Fruit fly (Drosophila melanogaster) whole organism, embryonic: Measurements from ENCODE around the gene CG6607.
A peak's percentile ranks its signal among the peaks of the same experiment; 100 is the strongest.

Experiments used
- Atf-2 ChIP-seq: fragments of 200-800 bp; sonication (Bioruptor generic); optimal IDR thresholded peaks from 2 replicates; lab custom pipeline; 2016; ENCODE audit warnings: missing biosample characterization, missing genetic modification characterization
- CG10209 ChIP-seq: fragments of 200-800 bp; sonication (Bioruptor generic); optimal IDR thresholded peaks from 3 replicates; lab custom pipeline; 2017; ENCODE audit warnings: missing biosample characterization, mild to moderate bottlenecking, missing genetic modification characterization, missing genetic modification reagents
- CG10321 ChIP-seq: fragments of 200-800 bp; sonication (Bioruptor generic); IDR thresholded peaks from 2 replicates; pipeline ENCODE4 v1.3.6; 2022; ENCODE audit warnings: missing biosample characterization, missing genetic modification characterization
- CG10543 ChIP-seq: fragments of 200-800 bp; sonication (Bioruptor generic); optimal IDR thresholded peaks from 3 replicates; lab custom pipeline; 2017; ENCODE audit warnings: missing biosample characterization, mild to moderate bottlenecking, missing genetic modification characterization, moderate library complexity
- CG10565 ChIP-seq: fragments of 200-800 bp; sonication (Bioruptor generic); optimal IDR thresholded peaks from 3 replicates; lab custom pipeline; 2016; ENCODE audit warnings: missing biosample characterization, mild to moderate bottlenecking, missing genetic modification characterization
- CG11398 ChIP-seq: fragments of 200-800 bp; sonication (Bioruptor generic); optimal IDR thresholded peaks from 2 replicates; lab custom pipeline; 2016; ENCODE audit warnings: missing biosample characterization, missing genetic modification characterization
- CG12155 ChIP-seq: fragments of 200-800 bp; sonication (Bioruptor generic); optimal IDR thresholded peaks from 3 replicates; lab custom pipeline; 2016; ENCODE audit warnings: missing biosample characterization, missing genetic modification characterization
- CG12219 ChIP-seq: fragments of 200-800 bp; sonication (Bioruptor generic); optimal IDR thresholded peaks from 3 replicates; lab custom pipeline; 2018; ENCODE audit warnings: missing biosample characterization, mild to moderate bottlenecking, missing genetic modification characterization
- CG12299 ChIP-seq: fragments of 200-800 bp; sonication (Bioruptor generic); optimal IDR thresholded peaks from 2 replicates; lab custom pipeline; 2018; ENCODE audit warnings: missing biosample characterization, mild to moderate bottlenecking, missing genetic modification characterization
- CG12769 ChIP-seq: fragments of 200-800 bp; sonication (Bioruptor generic); optimal IDR thresholded peaks from 2 replicates; lab custom pipeline; 2019; ENCODE audit warnings: missing biosample characterization, mild to moderate bottlenecking, missing genetic modification characterization, moderate library complexity
- CG15601 ChIP-seq: fragments of 200-800 bp; sonication (Bioruptor generic); optimal IDR thresholded peaks from 3 replicates; lab custom pipeline; 2019; ENCODE audit warnings: missing biosample characterization, mild to moderate bottlenecking, missing genetic modification characterization, moderate library complexity
- CG17186 ChIP-seq: fragments of 200-800 bp; sonication (Bioruptor generic); optimal IDR thresholded peaks from 3 replicates; lab custom pipeline; 2017; ENCODE audit warnings: missing biosample characterization, missing genetic modification reagents, missing genetic modification characterization
- CG2875 ChIP-seq: fragments of 200-800 bp; sonication (Bioruptor generic); optimal IDR thresholded peaks from 2 replicates; lab custom pipeline; 2017; ENCODE audit warnings: missing biosample characterization, mild to moderate bottlenecking, missing genetic modification characterization, missing genetic modification reagents
- CG4328 ChIP-seq: fragments of 200-800 bp; sonication (Bioruptor generic); optimal IDR thresholded peaks from 3 replicates; lab custom pipeline; 2017; ENCODE audit warnings: missing biosample characterization, missing genetic modification reagents, missing genetic modification characterization
- CG6254 ChIP-seq: fragments of 200-800 bp; sonication (Bioruptor generic); optimal IDR thresholded peaks from 3 replicates; lab custom pipeline; 2017; ENCODE audit warnings: mild to moderate bottlenecking, missing biosample characterization, missing genetic modification reagents, missing genetic modification characterization
- CG6854 ChIP-seq: fragments of 200-800 bp; sonication (Bioruptor generic); optimal IDR thresholded peaks from 3 replicates; lab custom pipeline; 2017; ENCODE audit warnings: missing biosample characterization, mild to moderate bottlenecking, missing genetic modification characterization
- CG7987 ChIP-seq: fragments of 200-800 bp; sonication (Bioruptor generic); optimal IDR thresholded peaks from 2 replicates; lab custom pipeline; 2018; ENCODE audit warnings: missing biosample characterization, mild to moderate bottlenecking, missing genetic modification characterization, moderate library complexity
- CG8089 ChIP-seq: fragments of 200-800 bp; sonication (Bioruptor generic); optimal IDR thresholded peaks from 3 replicates; lab custom pipeline; 2016; ENCODE audit warnings: missing biosample characterization, missing genetic modification characterization
- D19B ChIP-seq: fragments of 200-800 bp; sonication (Bioruptor generic); optimal IDR thresholded peaks from 2 replicates; lab custom pipeline; 2017; ENCODE audit warnings: missing biosample characterization, mild to moderate bottlenecking, missing genetic modification characterization
- Dfd ChIP-seq, 2 experiments: fragments of >200 bp; optimal IDR thresholded peaks; 2 replicates each; lab custom pipeline; 2017; ENCODE audit warnings: missing biosample characterization in 2 of 2, missing genetic modification characterization in 2 of 2
- Doc2 ChIP-seq: fragments of 200-800 bp; sonication (Bioruptor generic); IDR thresholded peaks from 2 replicates; pipeline ENCODE4 v1.3.6; 2022; ENCODE audit warnings: missing biosample characterization, missing genetic modification characterization
- Fer1 ChIP-seq: fragments of 200-800 bp; sonication (Bioruptor generic); optimal IDR thresholded peaks from 2 replicates; lab custom pipeline; 2017; ENCODE audit warnings: missing biosample characterization, mild to moderate bottlenecking, missing genetic modification characterization
- Hmr ChIP-seq: fragments of 200-800 bp; sonication (Bioruptor generic); optimal IDR thresholded peaks from 3 replicates; lab custom pipeline; 2017; ENCODE audit warnings: mild to moderate bottlenecking, missing biosample characterization, missing genetic modification reagents, missing genetic modification characterization
- Hr51 ChIP-seq, 2 experiments: fragments of 200-800 bp; sonication (Bioruptor generic); optimal IDR thresholded peaks; 2 replicates in 1 of 2; 3 replicates in 1 of 2; lab custom pipeline; 2016 to 2018; ENCODE audit warnings: missing biosample characterization in 2 of 2, missing genetic modification characterization in 2 of 2, mild to moderate bottlenecking in 1 of 2, moderate library complexity in 1 of 2
- Hsf ChIP-seq: fragments of 200-800 bp; sonication (Bioruptor generic); optimal IDR thresholded peaks from 3 replicates; lab custom pipeline; 2016; ENCODE audit warnings: missing biosample characterization, missing genetic modification characterization
- MTF-1 ChIP-seq: fragments of 200-800 bp; sonication (Bioruptor generic); optimal IDR thresholded peaks from 2 replicates; lab custom pipeline; 2018; ENCODE audit warnings: missing biosample characterization, mild to moderate bottlenecking, missing genetic modification characterization, borderline replicate concordance
- NFAT ChIP-seq: fragments of 200-800 bp; sonication (Bioruptor generic); IDR thresholded peaks from 2 replicates; pipeline ENCODE4 v1.3.6; 2022; ENCODE audit warnings: missing biosample characterization, missing genetic modification characterization
- Nf-YA ChIP-seq: fragments of 200-800 bp; sonication (Bioruptor generic); IDR thresholded peaks from 2 replicates; pipeline ENCODE4 v1.3.6; 2022; ENCODE audit warnings: missing biosample characterization, missing genetic modification characterization
- corto ChIP-seq: fragments of 200-800 bp; sonication (Bioruptor generic); optimal IDR thresholded peaks from 2 replicates; lab custom pipeline; 2016; ENCODE audit warnings: missing biosample characterization, mild to moderate bottlenecking, missing genetic modification characterization, moderate library complexity
- crol ChIP-seq: fragments of 200-800 bp; sonication (Bioruptor generic); IDR thresholded peaks from 2 replicates; pipeline ENCODE4 v1.3.6; 2022; ENCODE audit warnings: missing biosample characterization, missing genetic modification characterization
- crp ChIP-seq, 2 experiments: fragments of 200-800 bp; sonication (Bioruptor generic); optimal IDR thresholded peaks; 2 replicates in 1 of 2; 3 replicates in 1 of 2; lab custom pipeline; 2017; ENCODE audit warnings: missing biosample characterization in 2 of 2, missing genetic modification characterization in 2 of 2, mild to moderate bottlenecking in 1 of 2, moderate library complexity in 1 of 2
- dan ChIP-seq: fragments of 200-800 bp; sonication (Bioruptor generic); IDR thresholded peaks from 2 replicates; pipeline ENCODE4 v1.3.6; 2022; ENCODE audit warnings: missing biosample characterization, missing genetic modification characterization
- dati ChIP-seq: fragments of 200-800 bp; sonication (Bioruptor generic); IDR thresholded peaks from 2 replicates; pipeline ENCODE4 v1.3.6; 2022; ENCODE audit warnings: missing biosample characterization, missing genetic modification characterization
- emc ChIP-seq: fragments of 200-800 bp; sonication (Bioruptor generic); optimal IDR thresholded peaks from 2 replicates; lab custom pipeline; 2016; ENCODE audit warnings: missing biosample characterization, missing genetic modification characterization
- exex ChIP-seq: fragments of 200-800 bp; sonication (Bioruptor generic); optimal IDR thresholded peaks from 4 replicates; lab custom pipeline; 2018; ENCODE audit warnings: missing biosample characterization, mild to moderate bottlenecking, missing genetic modification characterization, moderate library complexity
- gce ChIP-seq: fragments of 200-800 bp; sonication (Bioruptor generic); IDR thresholded peaks from 3 replicates; pipeline ENCODE4 v1.3.6; 2022; ENCODE audit warnings: missing biosample characterization, missing genetic modification characterization
- hb ChIP-seq: fragments of 200-800 bp; sonication (Bioruptor generic); IDR thresholded peaks from 3 replicates; pipeline ENCODE4 v1.3.6; 2022; ENCODE audit warnings: missing biosample characterization, missing genetic modification characterization; ENCODE audit not compliant: partially characterized antibody
- lmd ChIP-seq: fragments of 200-800 bp; sonication (Bioruptor generic); IDR thresholded peaks from 2 replicates; pipeline ENCODE4 v1.3.6; 2022; ENCODE audit warnings: missing biosample characterization, missing genetic modification characterization
- onecut ChIP-seq: fragments of 200-800 bp; sonication (Bioruptor generic); IDR thresholded peaks from 2 replicates; pipeline ENCODE4 v1.3.6; 2022; ENCODE audit warnings: missing biosample characterization, missing genetic modification characterization
- pzg ChIP-seq: fragments of 200-800 bp; sonication (Bioruptor generic); optimal IDR thresholded peaks from 3 replicates; lab custom pipeline; 2018; ENCODE audit warnings: missing biosample characterization, mild to moderate bottlenecking, missing genetic modification characterization, moderate library complexity
- so ChIP-seq: fragments of 200-800 bp; sonication (Bioruptor generic); IDR thresholded peaks from 3 replicates; pipeline ENCODE4 v1.3.6; 2022; ENCODE audit warnings: missing biosample characterization, missing genetic modification characterization
- sob ChIP-seq: fragments of 200-800 bp; sonication (Bioruptor generic); IDR thresholded peaks from 2 replicates; pipeline ENCODE4 v1.3.6; 2022; ENCODE audit warnings: missing biosample characterization, missing genetic modification characterization
- stc ChIP-seq: fragments of 200-800 bp; sonication (Bioruptor generic); IDR thresholded peaks from 2 replicates; pipeline ENCODE4 v1.3.6; 2022; ENCODE audit warnings: missing biosample characterization, missing genetic modification characterization
- tna ChIP-seq: fragments of 200-800 bp; sonication (Bioruptor generic); IDR thresholded peaks from 2 replicates; pipeline ENCODE4 v1.3.6; 2022; ENCODE audit warnings: missing biosample characterization, missing genetic modification characterization; ENCODE audit not compliant: partially characterized antibody
- toy ChIP-seq: fragments of 200-800 bp; sonication (Bioruptor generic); IDR thresholded peaks from 2 replicates; pipeline ENCODE4 v1.3.6; 2022; ENCODE audit warnings: missing biosample characterization, missing genetic modification characterization
- trem ChIP-seq: fragments of 200-800 bp; optimal IDR thresholded peaks from 3 replicates; lab custom pipeline; 2019; ENCODE audit warnings: missing biosample characterization, mild to moderate bottlenecking, missing genetic modification characterization, moderate library complexity
- trh ChIP-seq: fragments of 200-800 bp; sonication (Bioruptor generic); optimal IDR thresholded peaks from 2 replicates; lab custom pipeline; 2016; ENCODE audit warnings: missing biosample characterization, missing genetic modification characterization
- unc-4 ChIP-seq: fragments of 200-800 bp; sonication (Bioruptor generic); IDR thresholded peaks from 2 replicates; pipeline ENCODE4 v1.3.6; 2022; ENCODE audit warnings: missing biosample characterization, missing genetic modification characterization; ENCODE audit not compliant: partially characterized antibody
- vnd ChIP-seq: fragments of 200-800 bp; sonication (Bioruptor generic); IDR thresholded peaks from 3 replicates; pipeline ENCODE4 v1.3.6; 2022; ENCODE audit warnings: missing biosample characterization, missing genetic modification characterization; ENCODE audit not compliant: partially characterized antibody

Gene CG6607

DNA sequence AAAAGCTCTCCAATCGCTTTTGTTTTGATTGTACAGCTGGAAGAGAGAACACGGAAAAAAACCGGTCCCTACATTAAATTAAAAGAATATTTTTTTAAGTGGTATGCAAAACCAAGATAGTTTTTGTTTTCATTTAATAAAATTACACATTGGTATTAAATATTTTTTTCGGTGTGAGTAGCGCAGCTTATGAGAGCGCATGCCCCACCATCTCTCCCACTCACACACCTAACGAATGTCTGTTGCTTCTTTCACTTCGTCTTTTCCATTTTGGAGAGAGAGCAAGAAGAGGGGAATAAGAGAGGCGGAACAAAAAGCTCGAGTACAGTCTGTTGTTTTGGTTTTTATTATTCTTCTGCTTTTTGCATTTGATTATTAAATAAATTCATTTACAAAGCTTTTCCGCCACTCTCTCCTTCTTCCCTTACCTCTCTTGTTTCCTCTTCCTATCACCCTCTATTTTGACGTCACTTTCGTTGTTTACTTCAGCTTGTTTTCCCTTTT lies 44.7 kb downstream of the CG6607 start:
- TF ChIP-seq MTF-1 (GFP tag; lab: Kevin White, UChicago), result peak; percentile 91
- peak; percentile 60 for TF ChIP-seq CG17186 (GFP tag; lab: Kevin White, UChicago)
- peak; percentile 96 for TF ChIP-seq CG12219 (GFP tag; lab: Kevin White, UChicago)
- TF ChIP-seq CG8089 (GFP tag; lab: Kevin White, UChicago), result peak; percentile 94
- peak; percentile 94 for TF ChIP-seq crol (GFP tag; lab: Robert Waterston, UW)
- peak; percentile 99 for TF ChIP-seq NFAT (GFP tag; lab: Robert Waterston, UW)
- TF ChIP-seq pzg (GFP tag; lab: Kevin White, UChicago), result peak; percentile 26
- peak; percentile 98 for TF ChIP-seq CG10543
- peak; percentile 96 for TF ChIP-seq CG2875 (GFP tag; lab: Kevin White, UChicago)
- peak; percentile 99 for TF ChIP-seq gce (GFP tag; lab: Robert Waterston, UW)
- peak; percentile 96 for TF ChIP-seq toy (GFP tag; lab: Robert Waterston, UW)
- TF ChIP-seq CG6254 (GFP tag; lab: Kevin White, UChicago), result peak; percentile 94
- TF ChIP-seq CG10209 (GFP tag; lab: Kevin White, UChicago), result peak; percentile 97
- TF ChIP-seq trh (GFP tag; lab: Kevin White, UChicago), result peak; percentile 91
- TF ChIP-seq crp (GFP tag; optimal IDR thresholded peaks at IDR 0.05; lab: Kevin White, UChicago), result peak in 1 of 2 experiments; percentile 77
- peak; percentile 91 for TF ChIP-seq trem (tag; lab: Kevin White, UChicago)
- TF ChIP-seq sob, result peak; percentile 99
- TF ChIP-seq Nf-YA (GFP tag; lab: Robert Waterston, UW), result peak; percentile 97
- peak; percentile 75 for TF ChIP-seq CG10565 (GFP tag; lab: Kevin White, UChicago)
- peak; percentile 95 for TF ChIP-seq onecut (GFP tag; lab: Robert Waterston, UW)
- TF ChIP-seq Fer1 (GFP tag; lab: Kevin White, UChicago), result peak; percentile 99
- peak; percentile 97 for TF ChIP-seq CG4328 (GFP tag; lab: Kevin White, UChicago)
- peak; percentile 94 for TF ChIP-seq CG11398 (GFP tag; lab: Kevin White, UChicago)
- TF ChIP-seq exex (tag; lab: Kevin White, UChicago), result peak; percentile 92
- peak; percentile 98 for TF ChIP-seq lmd (GFP tag; lab: Robert Waterston, UW)
- TF ChIP-seq CG12155 (GFP tag; lab: Kevin White, UChicago), result peak; percentile 95
- TF ChIP-seq emc, result peak; percentile 85
- no peak for TF ChIP-seq Dfd (GFP tag; optimal IDR thresholded peaks at IDR 0.05; lab: Kevin White, UChicago)
- TF ChIP-seq so (GFP tag; lab: Robert Waterston, UW), result peak; percentile 99
- peak; percentile 95 to 98 for TF ChIP-seq Hr51 (GFP tag; optimal IDR thresholded peaks at IDR 0.05; lab: Kevin White, UChicago)
- peak; percentile 94 for TF ChIP-seq Atf-2 (GFP tag; lab: Kevin White, UChicago)
- no peak for TF ChIP-seq tna (GFP tag; lab: Robert Waterston, UW)
- peak; percentile 88; the same call in 1 of the 2 replicates for TF ChIP-seq Doc2
- no peak for TF ChIP-seq hb (GFP tag; lab: Robert Waterston, UW)
- TF ChIP-seq corto (GFP tag; lab: Kevin White, UChicago), result peak; percentile 99
- peak; percentile 98 for TF ChIP-seq CG12769 (tag; lab: Kevin White, UChicago)
- TF ChIP-seq dati, result peak; percentile 97
- TF ChIP-seq stc, result peak; percentile 99
- TF ChIP-seq CG10321 (GFP tag; lab: Robert Waterston, UW), result peak; percentile 87
- TF ChIP-seq vnd (GFP tag; lab: Robert Waterston, UW), result no peak
- TF ChIP-seq CG15601 (tag; lab: Kevin White, UChicago), result peak; percentile 96
- peak; percentile 96 for TF ChIP-seq CG7987 (GFP tag; lab: Kevin White, UChicago)
- peak; percentile 48; the same call in 1 of the 2 replicates for TF ChIP-seq dan (GFP tag; lab: Robert Waterston, UW)
- peak; percentile 91 for TF ChIP-seq D19B (GFP tag; lab: Kevin White, UChicago)
- TF ChIP-seq Hmr (GFP tag; lab: Kevin White, UChicago), result peak; percentile 99
- TF ChIP-seq CG12299 (tag; lab: Kevin White, UChicago), result peak; percentile 97
- TF ChIP-seq Hsf (GFP tag; lab: Kevin White, UChicago), result peak; percentile 97
- no peak for TF ChIP-seq unc-4 (GFP tag; lab: Robert Waterston, UW)
- TF ChIP-seq CG6854, result peak; percentile 99
